Worm (Caenorhabditis elegans) whole organism, L4 larva: Measurements from ENCODE around the gene ngn-1.

Source experiments
- F37D6.2 ChIP-seq: sonication (generic microtip); optimal IDR thresholded peaks from 2 replicates; lab custom pipeline; 2016; ENCODE audit warnings: mild to moderate bottlenecking, missing genetic modification characterization, missing compliant biosample characterization
- F49E8.2 ChIP-seq: sonication (generic microtip); optimal IDR thresholded peaks from 2 replicates; lab custom pipeline; 2016; ENCODE audit warnings: missing compliant biosample characterization, mild to moderate bottlenecking, missing genetic modification characterization, borderline replicate concordance
- T20F7.1 ChIP-seq: fragments of 200-800 bp; sonication (Bioruptor generic); optimal IDR thresholded peaks from 2 replicates; lab custom pipeline; 2018; ENCODE audit warnings: mild to moderate bottlenecking, missing genetic modification characterization, missing compliant biosample characterization
- T26A8.4 ChIP-seq: fragments of 200-800 bp; sonication (Bioruptor generic); IDR thresholded peaks from 2 replicates; pipeline ENCODE4 v1.3.6; 2022; ENCODE audit warnings: missing genetic modification characterization, missing compliant biosample characterization
- Y105C5A.15 ChIP-seq: fragments of 200-800 bp; sonication (Bioruptor generic); IDR thresholded peaks from 2 replicates; pipeline ENCODE4 v1.3.6; 2022; ENCODE audit warnings: missing genetic modification characterization, missing compliant biosample characterization
- Y48G9A.11 ChIP-seq: fragments of 200-800 bp; sonication (Bioruptor generic); IDR thresholded peaks from 2 replicates; pipeline ENCODE4 v1.3.6; 2022; ENCODE audit warnings: missing genetic modification reagents, missing genetic modification characterization, missing compliant biosample characterization
- Y5F2A.4 ChIP-seq: fragments of 200-800 bp; sonication (Bioruptor generic); optimal IDR thresholded peaks from 2 replicates; lab custom pipeline; 2018; ENCODE audit warnings: mild to moderate bottlenecking, missing genetic modification characterization, missing compliant biosample characterization
- Y75B8A.6 ChIP-seq: fragments of 200-800 bp; sonication (Bioruptor generic); IDR thresholded peaks from 2 replicates; pipeline ENCODE4 v1.3.6; 2022; ENCODE audit warnings: missing genetic modification reagents, missing genetic modification characterization, missing compliant biosample characterization
- ZK546.5 ChIP-seq, 2 experiments: sonication (generic microtip); optimal IDR thresholded peaks; 2 replicates each; lab custom pipeline; 2017; ENCODE audit warnings: missing biosample characterization in 2 of 2, missing genetic modification characterization in 2 of 2
- aha-1 ChIP-seq: fragments of 150-350 bp; peaks from one replicate; lab custom pipeline; 2014; ENCODE audit warnings: missing biosample characterization, missing genetic modification characterization
- attf-4 ChIP-seq: sonication (generic microtip); optimal IDR thresholded peaks from 3 replicates; lab custom pipeline; 2017; ENCODE audit warnings: missing biosample characterization, missing genetic modification characterization
- ceh-28 ChIP-seq: fragments of 150-350 bp; optimal IDR thresholded peaks from 2 replicates; lab custom pipeline; 2014; ENCODE audit warnings: missing biosample characterization, missing genetic modification reagents, missing genetic modification characterization
- ceh-44 ChIP-seq: fragments of 200-800 bp; sonication (Bioruptor generic); IDR thresholded peaks from 2 replicates; pipeline ENCODE4 v1.3.6; 2022; ENCODE audit warnings: missing genetic modification reagents, missing genetic modification characterization, missing compliant biosample characterization
- ceh-62 ChIP-seq: sonication (generic microtip); optimal IDR thresholded peaks from 2 replicates; lab custom pipeline; 2017; ENCODE audit warnings: missing biosample characterization, missing genetic modification characterization
- daf-19 ChIP-seq: fragments of 200-800 bp; sonication (Bioruptor generic); conservative IDR thresholded peaks from 2 replicates; pipeline ENCODE4 v1.3.6; 2022; ENCODE audit warnings: missing genetic modification characterization, missing compliant biosample characterization
- dmd-6 ChIP-seq: fragments of 200-800 bp; sonication (Bioruptor generic); IDR thresholded peaks from 2 replicates; pipeline ENCODE4 v1.3.6; 2022; ENCODE audit warnings: missing genetic modification reagents, missing genetic modification characterization, missing compliant biosample characterization
- dmd-8 ChIP-seq: fragments of 200-800 bp; sonication (Bioruptor generic); IDR thresholded peaks from 2 replicates; pipeline ENCODE4 v1.3.6; 2022; ENCODE audit warnings: missing genetic modification characterization, missing compliant biosample characterization
- dpl-1 ChIP-seq: fragments of 150-350 bp; optimal IDR thresholded peaks from 2 replicates; lab custom pipeline; 2014; ENCODE audit warnings: missing biosample characterization, missing genetic modification reagents, missing genetic modification characterization
- duxl-1 ChIP-seq: sonication (generic microtip); optimal IDR thresholded peaks from 2 replicates; lab custom pipeline; 2016; ENCODE audit warnings: mild to moderate bottlenecking, missing genetic modification characterization, moderate library complexity, missing compliant biosample characterization; ENCODE audit not compliant: poor library complexity
- dve-1 ChIP-seq: sonication (generic microtip); optimal IDR thresholded peaks from 2 replicates; lab custom pipeline; 2017; ENCODE audit warnings: antibody characterized with exemption, mild to moderate bottlenecking, missing genetic modification characterization, missing compliant biosample characterization; ENCODE audit not compliant: insufficient read depth
- fkh-10 ChIP-seq: fragments of 150-350 bp; optimal IDR thresholded peaks from 2 replicates; lab custom pipeline; 2014; ENCODE audit warnings: missing biosample characterization, missing genetic modification reagents, missing genetic modification characterization
- hif-1 ChIP-seq, 2 experiments: sonication (generic microtip); optimal IDR thresholded peaks; 2 replicates each; lab custom pipeline; 2016 to 2017; ENCODE audit warnings: missing compliant biosample characterization in 2 of 2, missing genetic modification characterization in 2 of 2, missing genetic modification reagents in 2 of 2, missing genotype in 2 of 2, mild to moderate bottlenecking in 1 of 2
- jun-1 ChIP-seq: fragments of 150-350 bp; optimal IDR thresholded peaks from 2 replicates; lab custom pipeline; 2014; ENCODE audit warnings: missing biosample characterization, missing genetic modification reagents, missing genetic modification characterization
- lim-7 ChIP-seq: fragments of 200-800 bp; sonication (Bioruptor generic); IDR thresholded peaks from 2 replicates; pipeline ENCODE4 v1.3.6; 2022; ENCODE audit warnings: missing genetic modification characterization, missing compliant biosample characterization
- lin-13 ChIP-seq: fragments of 150-350 bp; optimal IDR thresholded peaks from 2 replicates; lab custom pipeline; 2014; ENCODE audit warnings: missing biosample characterization, missing genetic modification reagents, missing genetic modification characterization
- lin-39 ChIP-seq: fragments of 150-350 bp; optimal IDR thresholded peaks from 2 replicates; lab custom pipeline; 2014; ENCODE audit warnings: missing biosample characterization, missing genetic modification reagents, missing genetic modification characterization
- lsy-2 ChIP-seq, 2 experiments: fragments of 150-350 bp in 1 of 2; sonication (generic microtip) in 1 of 2; optimal IDR thresholded peaks; 2 replicates each; lab custom pipeline; 2014 to 2017; ENCODE audit warnings: missing biosample characterization in 2 of 2, missing genetic modification characterization in 2 of 2
- madf-5 ChIP-seq, 2 experiments: fragments of 200-800 bp; sonication (Bioruptor generic); IDR thresholded peaks; 2 replicates each; pipeline ENCODE4 v1.3.6; 2022; ENCODE audit warnings: missing compliant biosample characterization in 2 of 2, missing genetic modification characterization in 2 of 2
- madf-9 ChIP-seq: fragments of 200-800 bp; sonication (Bioruptor generic); conservative IDR thresholded peaks from 2 replicates; pipeline ENCODE4 v1.3.6; 2022; ENCODE audit warnings: missing genetic modification reagents, missing genetic modification characterization, missing compliant biosample characterization
- mdl-1 ChIP-seq, 2 experiments: fragments of 150-350 bp in 1 of 2; sonication (generic microtip) in 1 of 2; optimal IDR thresholded peaks; 2 replicates each; lab custom pipeline; 2014 to 2017; ENCODE audit warnings: missing biosample characterization in 2 of 2, missing genetic modification characterization in 2 of 2
- mep-1 ChIP-seq: fragments of 150-350 bp; sonication (generic microtip); optimal IDR thresholded peaks from 3 replicates; lab custom pipeline; 2014; ENCODE audit warnings: missing biosample characterization, missing genetic modification characterization
- mxl-2 ChIP-seq: fragments of 200-800 bp; sonication (Bioruptor generic); conservative IDR thresholded peaks from 2 replicates; pipeline ENCODE4 v1.3.6; 2022; ENCODE audit warnings: missing genetic modification reagents, missing genetic modification characterization, missing compliant biosample characterization
- mxl-3 ChIP-seq: fragments of 200-800 bp; sonication (Bioruptor generic); optimal IDR thresholded peaks from 2 replicates; lab custom pipeline; 2018; ENCODE audit warnings: mild to moderate bottlenecking, missing genetic modification characterization, missing compliant biosample characterization
- nhr-10 ChIP-seq: fragments of 150-350 bp; optimal IDR thresholded peaks from 2 replicates; lab custom pipeline; 2014; ENCODE audit warnings: missing biosample characterization, missing genetic modification characterization
- nhr-102 ChIP-seq: sonication (generic microtip); optimal IDR thresholded peaks from 2 replicates; lab custom pipeline; 2016; ENCODE audit warnings: mild to moderate bottlenecking, missing genetic modification characterization, moderate library complexity, missing compliant biosample characterization
- nhr-111 ChIP-seq: fragments of 200-800 bp; sonication (Bioruptor generic); optimal IDR thresholded peaks from 2 replicates; lab custom pipeline; 2018; ENCODE audit warnings: mild to moderate bottlenecking, missing genetic modification characterization, missing compliant biosample characterization
- nhr-25 ChIP-seq: sonication (generic microtip); optimal IDR thresholded peaks from 2 replicates; lab custom pipeline; 2017; ENCODE audit warnings: missing genetic modification characterization, mild to moderate bottlenecking, missing compliant biosample characterization, antibody characterized with exemption, moderate library complexity, borderline replicate concordance; ENCODE audit not compliant: insufficient read depth
- nhr-42 ChIP-seq: fragments of 200-800 bp; sonication (Bioruptor generic); IDR thresholded peaks from 2 replicates; pipeline ENCODE4 v1.3.6; 2022; ENCODE audit warnings: missing genetic modification characterization, missing compliant biosample characterization
- nhr-48 ChIP-seq: sonication (generic microtip); optimal IDR thresholded peaks from 2 replicates; lab custom pipeline; 2016; ENCODE audit warnings: mild to moderate bottlenecking, missing genetic modification characterization, missing compliant biosample characterization
- php-3 ChIP-seq: fragments of 200-800 bp; sonication (Bioruptor generic); IDR thresholded peaks from 2 replicates; pipeline ENCODE4 v1.3.6; 2022; ENCODE audit warnings: missing genetic modification reagents, missing genetic modification characterization, missing compliant biosample characterization
- sdz-12 ChIP-seq: fragments of 200-800 bp; sonication (Bioruptor generic); optimal IDR thresholded peaks from 2 replicates; lab custom pipeline; 2018; ENCODE audit warnings: mild to moderate bottlenecking, missing genetic modification characterization, missing compliant biosample characterization
- spr-1 ChIP-seq: sonication (generic microtip); optimal IDR thresholded peaks from 2 replicates; lab custom pipeline; 2016; ENCODE audit warnings: mild to moderate bottlenecking, missing genetic modification characterization, missing compliant biosample characterization
- spr-3 ChIP-seq: fragments of 200-800 bp; sonication (Bioruptor generic); optimal IDR thresholded peaks from 2 replicates; lab custom pipeline; 2018; ENCODE audit warnings: mild to moderate bottlenecking, missing genetic modification characterization, missing compliant biosample characterization
- unc-130 ChIP-seq: sonication (generic microtip); optimal IDR thresholded peaks from 2 replicates; lab custom pipeline; 2016; ENCODE audit warnings: missing genetic modification reagents, missing genetic modification characterization, missing compliant biosample characterization
- unc-39 ChIP-seq: sonication (generic microtip); optimal IDR thresholded peaks from 2 replicates; lab custom pipeline; 2017; ENCODE audit warnings: missing biosample characterization, missing genetic modification characterization
- unc-62 ChIP-seq, 3 experiments: fragments of 150-350 bp in 1 of 3; sonication (generic microtip); optimal IDR thresholded peaks in 2 of 3; peaks in 1 of 3; 1 replicate in 1 of 3; 2 replicates in 2 of 3; lab custom pipeline; 2014 to 2017; ENCODE audit warnings: missing biosample characterization in 3 of 3, missing genetic modification characterization in 3 of 3, missing genetic modification reagents in 3 of 3, missing genotype in 1 of 3
- zfp-2 ChIP-seq: sonication (generic microtip); optimal IDR thresholded peaks from 2 replicates; lab custom pipeline; 2016; ENCODE audit warnings: mild to moderate bottlenecking, missing genetic modification characterization, missing compliant biosample characterization
- zfp-3 ChIP-seq: fragments of 200-800 bp; sonication (Bioruptor generic); conservative IDR thresholded peaks from 2 replicates; pipeline ENCODE4 v1.3.6; 2022; ENCODE audit warnings: missing genetic modification reagents, missing genetic modification characterization, missing compliant biosample characterization
- zip-2 ChIP-seq: fragments of 150-350 bp; optimal IDR thresholded peaks from 2 replicates; lab custom pipeline; 2014; ENCODE audit warnings: missing biosample characterization, missing genetic modification characterization
- ztf-7 ChIP-seq: fragments of 150-350 bp; optimal IDR thresholded peaks from 2 replicates; lab custom pipeline; 2014; ENCODE audit warnings: missing biosample characterization, missing genetic modification characterization

The ngn-1 gene

DNA sequence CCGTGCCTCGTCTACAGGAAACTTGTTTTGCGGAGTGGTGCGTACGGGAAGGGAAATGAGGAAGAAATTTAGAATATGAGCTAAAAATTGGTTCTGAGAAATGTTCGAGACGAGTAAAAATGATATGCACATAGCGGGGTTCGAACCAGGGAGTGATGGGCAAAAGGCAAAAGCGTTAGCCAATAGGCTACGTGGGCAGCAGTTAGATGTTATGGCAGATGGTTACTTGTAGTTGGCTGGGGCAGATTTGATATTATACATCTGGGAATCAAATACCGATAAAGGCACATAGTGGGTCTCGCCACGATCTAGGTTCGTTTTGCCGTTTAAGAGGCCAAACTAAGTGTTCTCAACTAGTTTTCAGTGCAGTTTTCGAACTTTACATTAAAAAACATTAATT is 29.2 kb upstream of the ngn-1 start (continued):
- TF ChIP-seq daf-19 (GFP tag; lab: Robert Waterston, UW): peak; percentile 80
- TF ChIP-seq zfp-2 (tag; lab: Kevin White, UChicago): peak; percentile 11
- TF ChIP-seq nhr-102 (tag; lab: Kevin White, UChicago): peak; percentile 13
- TF ChIP-seq lsy-2 (tag; optimal IDR thresholded peaks at IDR 0.05; lab: Kevin White, UChicago): no peak
- TF ChIP-seq spr-1 (tag; lab: Kevin White, UChicago): no peak
- TF ChIP-seq madf-5 (GFP tag; IDR thresholded peaks at IDR 0.05; lab: Robert Waterston, UW): peak in 1 of 2 experiments; percentile 64; a peak in 1 of 4 replicates
- TF ChIP-seq dmd-6 (GFP tag; lab: Robert Waterston, UW): no peak; the same call in 1 of the 2 replicates
- no peak for TF ChIP-seq dpl-1 (GFP tag; lab: Kevin White, UChicago)
- peak; percentile 31 for TF ChIP-seq unc-130
- TF ChIP-seq lin-39 (tag; lab: Kevin White, UChicago): no peak
- peak; percentile 14 for TF ChIP-seq spr-3 (GFP tag; lab: Kevin White, UChicago)
- TF ChIP-seq nhr-42: 0 out of 2 replicates have a peak, but pooled peaks have one; percentile 36
- peak; percentile 96 for TF ChIP-seq aha-1 (tag; lab: Kevin White, UChicago)
- TF ChIP-seq T20F7.1 (GFP tag; lab: Kevin White, UChicago): no peak
- no peak for TF ChIP-seq fkh-10 (GFP tag; lab: Kevin White, UChicago)
- no peak for TF ChIP-seq mep-1 (tag; lab: Kevin White, UChicago)
- TF ChIP-seq dmd-8 (GFP tag; lab: Robert Waterston, UW): peak; percentile 88
- TF ChIP-seq hif-1 (tag; optimal IDR thresholded peaks at IDR 0.05; lab: Kevin White, UChicago): no peak
- TF ChIP-seq F49E8.2 (tag; lab: Kevin White, UChicago): no peak
- peak; percentile 30; the same call in 1 of the 2 replicates for TF ChIP-seq ceh-44 (GFP tag; lab: Robert Waterston, UW)
- peak; percentile 78; the same call in 1 of the 2 replicates for TF ChIP-seq Y75B8A.6 (GFP tag; lab: Robert Waterston, UW)
- no peak for TF ChIP-seq ceh-28 (tag; lab: Kevin White, UChicago)
- TF ChIP-seq ztf-7 (tag; lab: Kevin White, UChicago): no peak
- peak; percentile 94 for TF ChIP-seq lim-7 (GFP tag; lab: Robert Waterston, UW)
- no peak for TF ChIP-seq unc-39
- no peak for TF ChIP-seq nhr-25 (tag; lab: Kevin White, UChicago)
- TF ChIP-seq lin-13 (GFP tag; lab: Kevin White, UChicago): peak; percentile 49
- TF ChIP-seq Y48G9A.11 (GFP tag; lab: Robert Waterston, UW): peak; percentile 82
- no peak for TF ChIP-seq jun-1 (tag; lab: Kevin White, UChicago)
- TF ChIP-seq mxl-3 (GFP tag; lab: Kevin White, UChicago): no peak
- TF ChIP-seq F37D6.2 (tag; lab: Kevin White, UChicago): no peak
- TF ChIP-seq madf-9 (GFP tag; lab: Robert Waterston, UW): peak; percentile 63; the same call in 1 of the 2 replicates
- 0 out of 2 replicates have a peak, but pooled peaks have one; percentile 36 for TF ChIP-seq php-3 (GFP tag; lab: Robert Waterston, UW)
- TF ChIP-seq Y5F2A.4: peak; percentile 27
- 0 out of 2 replicates have a peak, but pooled peaks have one; percentile 12 for TF ChIP-seq T26A8.4 (GFP tag; lab: Robert Waterston, UW)
- TF ChIP-seq attf-4 (tag; lab: Kevin White, UChicago): no peak
- TF ChIP-seq nhr-48 (tag; lab: Kevin White, UChicago): no peak
- TF ChIP-seq unc-62 (GFP tag; optimal IDR thresholded peaks at IDR 0.05 in 1 of 2; lab: Kevin White, UChicago): no peak
- no peak for TF ChIP-seq unc-62 (tag; optimal IDR thresholded peaks at IDR 0.05; lab: Kevin White, UChicago)
- peak; percentile 73 for TF ChIP-seq duxl-1
- TF ChIP-seq Y105C5A.15 (GFP tag; lab: Robert Waterston, UW): 0 out of 2 replicates have a peak, but pooled peaks have one; percentile 76
- no peak for TF ChIP-seq nhr-111 (GFP tag; lab: Kevin White, UChicago)
- TF ChIP-seq ceh-62 (tag; lab: Kevin White, UChicago): no peak
- no peak for TF ChIP-seq nhr-10 (tag; lab: Kevin White, UChicago)
- TF ChIP-seq mxl-2: 0 out of 2 replicates have a peak, but pooled peaks have one; percentile 16
- no peak for TF ChIP-seq zfp-3 (GFP tag; lab: Robert Waterston, UW)
- TF ChIP-seq mdl-1 (tag; optimal IDR thresholded peaks at IDR 0.05; lab: Kevin White, UChicago): no peak
- TF ChIP-seq zip-2: no peak
- no peak for TF ChIP-seq dve-1
- no peak for TF ChIP-seq sdz-12 (GFP tag; lab: Kevin White, UChicago)
- TF ChIP-seq ZK546.5 (tag; optimal IDR thresholded peaks at IDR 0.05; lab: Kevin White, UChicago): no peak
